ENCODE assay signal across 3 worm cellular contexts in genomic region chrV:4733952-4734351, ce11.
TF ChIP-seq lines count a peak whose summit lies in the region.

No protein-coding gene starts in this region.

TF ChIP-seq in whole organism, L4 larva, 104 proteins besides CTCF, POLR2A, EP300 and RAD21:
- TF ChIP-seq unc-62 (GFP tag; optimal IDR thresholded peaks at IDR 0.05 in 1 of 2; lab: Kevin White, UChicago) (no peak), unc-62 (tag; optimal IDR thresholded peaks at IDR 0.05; lab: Kevin White, UChicago) (no peak), mep-1 (tag; optimal IDR thresholded peaks at IDR 0.05; lab: Kevin White, UChicago) (no peak), snpc-1.2 (GFP tag; IDR thresholded peaks at IDR 0.05; lab: Robert Waterston, UW) (0 out of 2 replicates have a peak, but pooled peaks have one; percentile 35), cey-2 (tag; optimal IDR thresholded peaks at IDR 0.05; lab: Kevin White, UChicago; ENCODE audit: borderline replicate concordance, insufficient read depth) (no peak), lin-29 (GFP tag; IDR thresholded peaks at IDR 0.05; lab: Robert Waterston, UW) (no peak), aha-1 (tag; lab: Kevin White, UChicago) (peak; percentile 64), set-16 (GFP tag; IDR thresholded peaks at IDR 0.05; lab: Robert Waterston, UW) (peak; percentile 19; the same call in 1 of the 2 replicates)

TF ChIP-seq in whole organism, mixed stage, embryonic, 35 proteins besides CTCF, POLR2A, EP300 and RAD21:
- TF ChIP-seq nhr-237 (tag; optimal IDR thresholded peaks at IDR 0.05; lab: Kevin White, UChicago): no peak
- TF ChIP-seq ceh-83 (GFP tag; optimal IDR thresholded peaks at IDR 0.05; lab: Kevin White, UChicago): peak; percentile 27

TF ChIP-seq in whole organism, young adult, 124 proteins besides CTCF, POLR2A, EP300 and RAD21:
- 0 out of 2 replicates have a peak, but pooled peaks have one; percentile 58 for TF ChIP-seq nfyb-1 (GFP tag; IDR thresholded peaks at IDR 0.05; lab: Robert Waterston, UW)
- peak; percentile 58; the same call in 1 of the 2 replicates for TF ChIP-seq zfh-2 (GFP tag; conservative IDR thresholded peaks at IDR 0.05; lab: Robert Waterston, UW)
- no peak for TF ChIP-seq snpc-1.3 (tag; optimal IDR thresholded peaks at IDR 0.05; lab: Kevin White, UChicago; ENCODE audit: insufficient read depth)
